Worm (Caenorhabditis elegans): ENCODE results near the gene dnj-11.

dnj-11 gene

ce11 chrIV:6572238-6572637 lies 13.4 kb upstream of the dnj-11 start, which contains the start of gene bicd-1:
Gene bicd-1, minus strand, starts transcription at chrIV:6572338.
- TF ChIP-seq unc-130 (tag; optimal IDR thresholded peaks at IDR 0.05) = no peak
- no peak for TF ChIP-seq hpl-2 (GFP tag; optimal IDR thresholded peaks at IDR 0.05)
- no peak for TF ChIP-seq ceh-90 (tag; optimal IDR thresholded peaks at IDR 0.05)
- TF ChIP-seq zag-1 (tag; optimal IDR thresholded peaks at IDR 0.05) = no peak
- TF ChIP-seq nhr-71 (tag; optimal IDR thresholded peaks at IDR 0.05) = no peak
- no peak for TF ChIP-seq nhr-84 (tag; optimal IDR thresholded peaks at IDR 0.05)
- no peak for TF ChIP-seq snu-23 (GFP tag; optimal IDR thresholded peaks at IDR 0.05)
- TF ChIP-seq nhr-12 (tag; optimal IDR thresholded peaks at IDR 0.05) = no peak
- TF ChIP-seq isw-1 (GFP tag; IDR thresholded peaks at IDR 0.05) = no peak

- TF ChIP-seq unc-86 (tag; optimal IDR thresholded peaks at IDR 0.05) = no peak
- TF ChIP-seq ztf-4 (tag; optimal IDR thresholded peaks at IDR 0.05) = no peak
- no peak for TF ChIP-seq efl-1 (optimal IDR thresholded peaks at IDR 0.05)
- TF ChIP-seq efl-1 (GFP tag; optimal IDR thresholded peaks at IDR 0.05 in 1 of 2) = peak in 1 of 2 experiments; percentile 84
- no peak for TF ChIP-seq ztf-11 (tag; optimal IDR thresholded peaks at IDR 0.05)
- no peak for TF ChIP-seq ets-5 (GFP tag; IDR thresholded peaks at IDR 0.05)
- peak; percentile 4 for TF ChIP-seq snu-23 (GFP tag; optimal IDR thresholded peaks at IDR 0.05)
Measured at ce11 chrIV:6572655-6573054, 13.0 kb upstream of the dnj-11 start.

ce11 chrIV:6574343-6574742 lies 11.3 kb upstream of the dnj-11 start:
- TF ChIP-seq dsc-1 (tag; optimal IDR thresholded peaks at IDR 0.05) (peak; percentile 9), efl-1 (optimal IDR thresholded peaks at IDR 0.05) (peak in 1 of 2 experiments; percentile 18), efl-1 (GFP tag; optimal IDR thresholded peaks at IDR 0.05 in 1 of 2) (no peak), ceh-82 (tag; optimal IDR thresholded peaks at IDR 0.05) (peak in 1 of 3 experiments; percentile 20), nhr-71 (tag; optimal IDR thresholded peaks at IDR 0.05) (peak; percentile 26), lin-35 (GFP tag; optimal IDR thresholded peaks at IDR 0.05) (peak in 1 of 2 experiments; percentile 31), F16B12.6 (tag; optimal IDR thresholded peaks at IDR 0.05) (no peak), fkh-8 (tag; optimal IDR thresholded peaks at IDR 0.05) (no peak), ceh-88 (GFP tag; IDR thresholded peaks at IDR 0.05) (no peak), fos-1 (tag; optimal IDR thresholded peaks at IDR 0.05) (no peak)

ce11 chrIV:6575959-6576727 lies 9.5 kb upstream of the dnj-11 start:
- TF ChIP-seq nhr-84 (tag; optimal IDR thresholded peaks at IDR 0.05) (no peak), vab-15 (tag; optimal IDR thresholded peaks at IDR 0.05) (no peak), elt-3 (tag; optimal IDR thresholded peaks at IDR 0.05) (no peak), jun-1 (tag; optimal IDR thresholded peaks at IDR 0.05) (peak; percentile 14), efl-1 (optimal IDR thresholded peaks at IDR 0.05) (peak; percentile 12 to 27), efl-1 (GFP tag; optimal IDR thresholded peaks at IDR 0.05 in 1 of 2) (no peak), fkh-8 (tag; optimal IDR thresholded peaks at IDR 0.05) (no peak), mep-1 (tag; optimal IDR thresholded peaks at IDR 0.05) (peak; percentile 40), lin-14 (GFP tag; optimal IDR thresholded peaks at IDR 0.05) (peak; percentile 13), lin-35 (GFP tag; optimal IDR thresholded peaks at IDR 0.05) (peak in 1 of 2 experiments; percentile 47)

ce11 chrIV:6576728-6577101 lies 9.0 kb upstream of the dnj-11 start:
- TF ChIP-seq dpl-1 (GFP tag; optimal IDR thresholded peaks at IDR 0.05) (peak; percentile 36 to 48 (median 45)), skn-1 (tag; optimal IDR thresholded peaks at IDR 0.05) (no peak), fos-1 (tag; optimal IDR thresholded peaks at IDR 0.05) (no peak), nhr-237 (tag; optimal IDR thresholded peaks at IDR 0.05) (no peak), ztf-11 (tag; optimal IDR thresholded peaks at IDR 0.05) (no peak), egl-27 (tag; optimal IDR thresholded peaks at IDR 0.05) (no peak), C34B4.2 (tag; optimal IDR thresholded peaks at IDR 0.05) (no peak), sup-37 (GFP tag; optimal IDR thresholded peaks at IDR 0.05) (no peak), ztf-4 (tag; optimal IDR thresholded peaks at IDR 0.05) (peak; percentile 4), lin-15B (tag; optimal IDR thresholded peaks at IDR 0.05) (no peak), aha-1 (tag; optimal IDR thresholded peaks at IDR 0.05) (no peak), elt-3 (tag; optimal IDR thresholded peaks at IDR 0.05) (peak in 2 of 6 experiments; percentile 18 to 28), lir-3 (tag; optimal IDR thresholded peaks at IDR 0.05; ENCODE audit: poor library complexity) (peak; percentile 4), jun-1 (tag; optimal IDR thresholded peaks at IDR 0.05) (no peak), fkh-4 (tag; optimal IDR thresholded peaks at IDR 0.05; ENCODE audit: borderline replicate concordance) (no peak), unc-30 (tag; optimal IDR thresholded peaks at IDR 0.05) (no peak), egl-13 (tag; optimal IDR thresholded peaks at IDR 0.05) (no peak), lin-39 (tag; optimal IDR thresholded peaks at IDR 0.05) (no peak), hlh-17 (GFP tag; optimal IDR thresholded peaks at IDR 0.05; ENCODE audit: borderline replicate concordance) (no peak), efl-3 (GFP tag; optimal IDR thresholded peaks at IDR 0.05) (no peak), nhr-11 (tag; optimal IDR thresholded peaks at IDR 0.05) (no peak)
